Fruit fly (Drosophila melanogaster) whole organism, embryonic: Measurements from ENCODE around the gene CG7011.

Experiments
- Aef1 ChIP-seq: fragments of 200-800 bp; sonication (Bioruptor generic); IDR thresholded peaks from 3 replicates; pipeline ENCODE4 v1.3.6; 2022; ENCODE audit warnings: missing biosample characterization, missing genetic modification characterization
- Atf3 ChIP-seq: fragments of 200-800 bp; sonication (Bioruptor generic); optimal IDR thresholded peaks from 3 replicates; lab custom pipeline; 2016; ENCODE audit warnings: missing biosample characterization, missing genetic modification characterization
- Atf6 ChIP-seq: fragments of 200-800 bp; sonication (Bioruptor generic); IDR thresholded peaks from 2 replicates; pipeline ENCODE4 v1.3.6; 2022; ENCODE audit warnings: missing biosample characterization, missing genetic modification characterization
- Bgb ChIP-seq: fragments of 200-800 bp; sonication (Bioruptor generic); IDR thresholded peaks from 2 replicates; pipeline ENCODE4 v1.3.6; 2022; ENCODE audit warnings: missing biosample characterization, missing genetic modification characterization; ENCODE audit not compliant: partially characterized antibody
- CG10959 ChIP-seq: fragments of 200-800 bp; sonication (Bioruptor generic); IDR thresholded peaks from 2 replicates; pipeline ENCODE4 v1.3.6; 2022; ENCODE audit warnings: missing biosample characterization, missing genetic modification characterization
- CG12391 ChIP-seq: fragments of 200-800 bp; sonication (Bioruptor generic); optimal IDR thresholded peaks from 3 replicates; lab custom pipeline; 2018; ENCODE audit warnings: missing biosample characterization, mild to moderate bottlenecking, missing genetic modification characterization, moderate library complexity
- CG13287 ChIP-seq: fragments of 200-800 bp; sonication (Bioruptor generic); IDR thresholded peaks from 2 replicates; pipeline ENCODE4 v1.3.6; 2022; ENCODE audit warnings: missing biosample characterization, missing genetic modification characterization; ENCODE audit not compliant: partially characterized antibody
- CG13775 ChIP-seq: fragments of 200-800 bp; sonication (Bioruptor generic); optimal IDR thresholded peaks from 3 replicates; lab custom pipeline; 2017; ENCODE audit warnings: missing biosample characterization, mild to moderate bottlenecking, missing genetic modification characterization
- CG14014 ChIP-seq: fragments of 200-800 bp; sonication (Bioruptor generic); IDR thresholded peaks from 2 replicates; pipeline ENCODE4 v1.3.6; 2022; ENCODE audit warnings: missing biosample characterization, missing genetic modification characterization
- CG15073 ChIP-seq: fragments of 200-800 bp; sonication (Bioruptor generic); optimal IDR thresholded peaks from 2 replicates; lab custom pipeline; 2016; ENCODE audit warnings: missing biosample characterization, missing genetic modification characterization
- CG17186 ChIP-seq: fragments of 200-800 bp; sonication (Bioruptor generic); optimal IDR thresholded peaks from 3 replicates; lab custom pipeline; 2017; ENCODE audit warnings: missing biosample characterization, missing genetic modification reagents, missing genetic modification characterization
- CG17361 ChIP-seq: fragments of 200-800 bp; sonication (Bioruptor generic); IDR thresholded peaks from 3 replicates; pipeline ENCODE4 v1.3.6; 2022; ENCODE audit warnings: missing biosample characterization, missing genetic modification characterization
- CG1832 ChIP-seq: fragments of 200-800 bp; sonication (Bioruptor generic); optimal IDR thresholded peaks from 2 replicates; lab custom pipeline; 2017; ENCODE audit warnings: missing biosample characterization, mild to moderate bottlenecking, missing genetic modification characterization, inconsistent platforms
- CG4282 ChIP-seq: fragments of 200-800 bp; sonication (Bioruptor generic); optimal IDR thresholded peaks from 2 replicates; lab custom pipeline; 2016; ENCODE audit warnings: missing biosample characterization, missing genetic modification characterization
- CG6683 ChIP-seq: fragments of 200-800 bp; sonication (Bioruptor generic); optimal IDR thresholded peaks from 2 replicates; lab custom pipeline; 2017; ENCODE audit warnings: missing biosample characterization, mild to moderate bottlenecking, missing genetic modification characterization, missing genetic modification reagents
- CG6791 ChIP-seq: fragments of 200-800 bp; sonication (Bioruptor generic); IDR thresholded peaks from 3 replicates; pipeline ENCODE4 v1.3.6; 2022; ENCODE audit warnings: missing biosample characterization, missing genetic modification characterization; ENCODE audit not compliant: partially characterized antibody
- CG7786 ChIP-seq: fragments of 200-800 bp; sonication (Bioruptor generic); optimal IDR thresholded peaks from 2 replicates; lab custom pipeline; 2016; ENCODE audit warnings: missing biosample characterization, missing genetic modification characterization
- CG8924 ChIP-seq: fragments of 200-800 bp; optimal IDR thresholded peaks from 3 replicates; lab custom pipeline; 2019; ENCODE audit warnings: missing biosample characterization, mild to moderate bottlenecking, missing genetic modification characterization, moderate library complexity
- CG9215 ChIP-seq: fragments of 200-800 bp; sonication (Bioruptor generic); IDR thresholded peaks from 2 replicates; pipeline ENCODE4 v1.3.6; 2022; ENCODE audit warnings: missing biosample characterization, missing genetic modification characterization
- Ets65A ChIP-seq: fragments of 200-800 bp; sonication (Bioruptor generic); peaks from one replicate; lab custom pipeline; 2016; ENCODE audit warnings: missing biosample characterization, missing genetic modification characterization
- Fer2 ChIP-seq: fragments of 200-800 bp; sonication (Bioruptor generic); optimal IDR thresholded peaks from 2 replicates; lab custom pipeline; 2018; ENCODE audit warnings: missing biosample characterization, mild to moderate bottlenecking, missing genetic modification characterization, moderate library complexity
- GATAe ChIP-seq: fragments of 200-800 bp; sonication (Bioruptor generic); conservative IDR thresholded peaks from 2 replicates; pipeline ENCODE4 v1.3.6; 2022; ENCODE audit warnings: missing biosample characterization, missing genetic modification characterization
- HLH54F ChIP-seq: fragments of 200-800 bp; sonication (Bioruptor generic); optimal IDR thresholded peaks from 3 replicates; lab custom pipeline; 2016; ENCODE audit warnings: missing biosample characterization, missing genetic modification characterization
- Hmr ChIP-seq: fragments of 200-800 bp; sonication (Bioruptor generic); optimal IDR thresholded peaks from 3 replicates; lab custom pipeline; 2017; ENCODE audit warnings: mild to moderate bottlenecking, missing biosample characterization, missing genetic modification reagents, missing genetic modification characterization
- Myb ChIP-seq: fragments of 200-800 bp; sonication (Bioruptor generic); optimal IDR thresholded peaks from 2 replicates; lab custom pipeline; 2016; ENCODE audit warnings: missing biosample characterization, missing genetic modification characterization
- Rfx ChIP-seq: fragments of 200-800 bp; sonication (Bioruptor generic); IDR thresholded peaks from 2 replicates; pipeline ENCODE4 v1.3.6; 2022; ENCODE audit warnings: missing biosample characterization, missing genetic modification characterization
- Ssrp ChIP-seq: fragments of 200-800 bp; sonication (Bioruptor generic); optimal IDR thresholded peaks from 2 replicates; lab custom pipeline; 2018; ENCODE audit warnings: missing biosample characterization, mild to moderate bottlenecking, missing genetic modification characterization, moderate library complexity
- Xbp1 ChIP-seq: fragments of 200-800 bp; sonication (Bioruptor generic); optimal IDR thresholded peaks from 3 replicates; lab custom pipeline; 2016; ENCODE audit warnings: missing biosample characterization, mild to moderate bottlenecking, missing genetic modification characterization
- abd-A ChIP-seq: fragments of 200-800 bp; sonication (Bioruptor generic); optimal IDR thresholded peaks from 3 replicates; lab custom pipeline; 2019; ENCODE audit warnings: missing biosample characterization, mild to moderate bottlenecking, missing genetic modification characterization, moderate library complexity
- ato ChIP-seq: fragments of 200-800 bp; sonication (Bioruptor generic); IDR thresholded peaks from 2 replicates; pipeline ENCODE4 v1.3.6; 2022; ENCODE audit warnings: missing biosample characterization, missing genetic modification characterization; ENCODE audit not compliant: partially characterized antibody
- az2 ChIP-seq: fragments of 200-800 bp; sonication (Bioruptor generic); optimal IDR thresholded peaks from 3 replicates; lab custom pipeline; 2016; ENCODE audit warnings: missing biosample characterization, missing genetic modification characterization
- bbx ChIP-seq: fragments of 200-800 bp; sonication (Bioruptor generic); IDR thresholded peaks from 2 replicates; pipeline ENCODE4 v1.3.6; 2022; ENCODE audit warnings: missing biosample characterization, missing genetic modification characterization; ENCODE audit not compliant: partially characterized antibody
- bowl ChIP-seq: fragments of 200-800 bp; sonication (Bioruptor generic); IDR thresholded peaks from 2 replicates; pipeline ENCODE4 v1.3.6; 2022; ENCODE audit warnings: missing biosample characterization, missing genetic modification characterization
- br ChIP-seq: fragments of >200 bp; optimal IDR thresholded peaks from 2 replicates; lab custom pipeline; 2017
- cg ChIP-seq: fragments of 200-800 bp; sonication (Bioruptor generic); optimal IDR thresholded peaks from 3 replicates; lab custom pipeline; 2019; ENCODE audit warnings: missing biosample characterization, mild to moderate bottlenecking, missing genetic modification characterization, moderate library complexity
- dati ChIP-seq: fragments of 200-800 bp; sonication (Bioruptor generic); IDR thresholded peaks from 2 replicates; pipeline ENCODE4 v1.3.6; 2022; ENCODE audit warnings: missing biosample characterization, missing genetic modification characterization
- dimm ChIP-seq: fragments of 200-800 bp; sonication (Bioruptor generic); IDR thresholded peaks from 2 replicates; pipeline ENCODE4 v1.3.6; 2022; ENCODE audit warnings: missing biosample characterization, missing genetic modification characterization
- emc ChIP-seq: fragments of 200-800 bp; sonication (Bioruptor generic); optimal IDR thresholded peaks from 2 replicates; lab custom pipeline; 2016; ENCODE audit warnings: missing biosample characterization, missing genetic modification characterization
- gcm ChIP-seq: fragments of 200-800 bp; sonication (Bioruptor generic); optimal IDR thresholded peaks from 2 replicates; lab custom pipeline; 2019; ENCODE audit warnings: missing biosample characterization, mild to moderate bottlenecking, missing genetic modification characterization, moderate library complexity
- gfzf ChIP-seq: fragments of 200-800 bp; sonication (Bioruptor generic); optimal IDR thresholded peaks from 2 replicates; lab custom pipeline; 2016; ENCODE audit warnings: missing biosample characterization, mild to moderate bottlenecking, missing genetic modification characterization, moderate library complexity
- gsb-n ChIP-seq: fragments of 200-800 bp; sonication (Bioruptor generic); optimal IDR thresholded peaks from 3 replicates; lab custom pipeline; 2018; ENCODE audit warnings: missing biosample characterization, mild to moderate bottlenecking, missing genetic modification characterization
- lilli ChIP-seq: fragments of 200-800 bp; sonication (Bioruptor generic); optimal IDR thresholded peaks from 3 replicates; lab custom pipeline; 2016; ENCODE audit warnings: missing biosample characterization, missing genetic modification characterization
- pan ChIP-seq, 4 experiments: fragments of >200 bp in 3 of 4; fragments of 200-800 bp in 1 of 4; sonication (Bioruptor generic) in 1 of 4; optimal IDR thresholded peaks in 3 of 4; IDR thresholded peaks in 1 of 4; 2 replicates each; pipeline versions ENCODE4 v1.3.6 to Lab custom; 2017 to 2022; ENCODE audit warnings: missing biosample characterization in 2 of 4, missing genetic modification characterization in 2 of 4, mixed read lengths in 1 of 4
- pzg ChIP-seq: fragments of 200-800 bp; sonication (Bioruptor generic); optimal IDR thresholded peaks from 3 replicates; lab custom pipeline; 2018; ENCODE audit warnings: missing biosample characterization, mild to moderate bottlenecking, missing genetic modification characterization, moderate library complexity
- rib ChIP-seq: fragments of 200-800 bp; sonication (Bioruptor generic); IDR thresholded peaks from 2 replicates; pipeline ENCODE4 v1.3.6; 2022; ENCODE audit warnings: missing biosample characterization, missing genetic modification characterization
- row ChIP-seq: fragments of 200-800 bp; sonication (Bioruptor generic); IDR thresholded peaks from 3 replicates; pipeline ENCODE4 v1.3.6; 2022; ENCODE audit warnings: missing biosample characterization, missing genetic modification characterization
- ssp ChIP-seq: fragments of 200-800 bp; sonication (Bioruptor generic); IDR thresholded peaks from 2 replicates; pipeline ENCODE4 v1.3.6; 2022; ENCODE audit warnings: missing biosample characterization, missing genetic modification characterization
- tio ChIP-seq: fragments of 200-800 bp; sonication (Bioruptor generic); optimal IDR thresholded peaks from 2 replicates; lab custom pipeline; 2017; ENCODE audit warnings: missing biosample characterization, missing genetic modification characterization, inconsistent platforms
- twi ChIP-seq: fragments of 200-800 bp; optimal IDR thresholded peaks from 2 replicates; lab custom pipeline; 2019; ENCODE audit warnings: missing biosample characterization, mild to moderate bottlenecking, missing genetic modification characterization, moderate library complexity
- vfl ChIP-seq: fragments of 200-800 bp; sonication (Bioruptor generic); optimal IDR thresholded peaks from 2 replicates; lab custom pipeline; 2016; ENCODE audit warnings: missing biosample characterization, missing genetic modification characterization
- vvl ChIP-seq: fragments of 200-800 bp; sonication (Bioruptor generic); IDR thresholded peaks from 2 replicates; pipeline ENCODE4 v1.3.6; 2022; ENCODE audit warnings: missing biosample characterization, missing genetic modification characterization

Gene CG7011

DNA sequence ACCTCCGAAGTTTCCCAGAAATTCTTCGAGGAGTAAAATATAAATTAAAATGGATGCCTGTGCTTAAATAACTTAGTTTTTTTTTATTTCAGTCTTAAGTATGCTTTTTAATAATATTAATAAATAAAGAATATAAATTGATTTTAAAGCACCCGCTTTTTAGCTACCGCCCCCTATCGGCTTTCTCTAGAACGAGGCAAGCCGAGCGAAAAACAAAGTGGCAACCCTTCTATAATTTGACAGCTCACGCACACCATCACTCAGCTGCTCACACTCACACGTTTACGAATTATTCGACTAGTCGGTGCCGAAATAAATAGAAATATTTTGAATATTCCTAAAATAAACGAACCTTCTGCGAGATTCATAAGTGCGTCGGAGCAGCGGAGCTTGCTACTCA, 1.9 kb downstream of the CG7011 start, which contains the start of gene CG6878:
CG6878 (plus strand) TSS at position 269 of the 400 bp plus-strand sequence.
- TF ChIP-seq dati (GFP tag; lab: Robert Waterston, UW), result no peak
- TF ChIP-seq abd-A, result no peak
- peak; percentile 34; the same call in 1 of the 3 replicates for TF ChIP-seq row (GFP tag; lab: Robert Waterston, UW)
- TF ChIP-seq CG12391, result peak; percentile 29
- peak; percentile 45 for TF ChIP-seq vvl (GFP tag; lab: Robert Waterston, UW)
- TF ChIP-seq Aef1, result no peak; the same call in 2 of the 3 replicates
- no peak for TF ChIP-seq CG13775 (GFP tag; lab: Kevin White, UChicago)
- TF ChIP-seq lilli (GFP tag; lab: Kevin White, UChicago), result peak; percentile 28
- TF ChIP-seq bowl (GFP tag; lab: Robert Waterston, UW), result no peak
- TF ChIP-seq CG14014 (GFP tag; lab: Robert Waterston, UW), result peak; percentile 24; the same call in 1 of the 2 replicates
- TF ChIP-seq gcm (GFP tag; lab: Kevin White, UChicago), result no peak
- TF ChIP-seq GATAe (GFP tag; lab: Robert Waterston, UW), result no peak
- TF ChIP-seq CG4282 (GFP tag; lab: Kevin White, UChicago), result no peak
- no peak for TF ChIP-seq dimm
- TF ChIP-seq CG8924 (tag; lab: Kevin White, UChicago), result no peak
- no peak for TF ChIP-seq Fer2 (tag; lab: Kevin White, UChicago)
- TF ChIP-seq Bgb (GFP tag; lab: Robert Waterston, UW), result peak; percentile 56
- TF ChIP-seq HLH54F, result no peak
- TF ChIP-seq gfzf (GFP tag; lab: Kevin White, UChicago), result peak; percentile 6
- no peak for TF ChIP-seq CG6683
- TF ChIP-seq CG10959 (GFP tag; lab: Robert Waterston, UW), result no peak
- no peak for TF ChIP-seq Atf3 (GFP tag; lab: Kevin White, UChicago)
- TF ChIP-seq rib (GFP tag; lab: Robert Waterston, UW), result no peak
- TF ChIP-seq CG15073 (GFP tag; lab: Kevin White, UChicago), result no peak
- TF ChIP-seq emc, result no peak
- no peak for TF ChIP-seq Atf6 (GFP tag; lab: Robert Waterston, UW)
- no peak for TF ChIP-seq CG7786 (GFP tag; lab: Kevin White, UChicago)
- TF ChIP-seq Hmr, result no peak
- no peak for TF ChIP-seq CG9215 (GFP tag; lab: Robert Waterston, UW)
- TF ChIP-seq az2 (GFP tag; lab: Kevin White, UChicago), result no peak
- no peak for TF ChIP-seq Ssrp
- no peak for TF ChIP-seq pan (optimal IDR thresholded peaks at IDR 0.05; lab: Kevin White, UChicago)
- TF ChIP-seq pan (GFP tag; optimal IDR thresholded peaks at IDR 0.05 in 1 of 2, IDR thresholded peaks at IDR 0.05 in 1 of 2), result no peak
- TF ChIP-seq gsb-n (tag; lab: Kevin White, UChicago), result peak; percentile 30
- TF ChIP-seq tio (GFP tag; lab: Kevin White, UChicago), result no peak
- peak; percentile 61 for TF ChIP-seq Rfx (GFP tag; lab: Robert Waterston, UW)
- peak; percentile 78 for TF ChIP-seq pzg
- no peak for TF ChIP-seq Myb (GFP tag; lab: Kevin White, UChicago)
- peak; percentile 94 for TF ChIP-seq cg (GFP tag; lab: Kevin White, UChicago)
- no peak for TF ChIP-seq br (lab: Kevin White, UChicago)
- no peak for TF ChIP-seq twi (tag; lab: Kevin White, UChicago)
- no peak for TF ChIP-seq ssp (GFP tag; lab: Robert Waterston, UW)
- TF ChIP-seq CG6791, result no peak
- peak; percentile 28; the same call in 1 of the 2 replicates for TF ChIP-seq ato (GFP tag; lab: Robert Waterston, UW)
- TF ChIP-seq CG1832 (GFP tag; lab: Kevin White, UChicago), result no peak
- TF ChIP-seq CG17361 (GFP tag; lab: Robert Waterston, UW), result no peak
- no peak for TF ChIP-seq vfl (GFP tag; lab: Kevin White, UChicago)
- peak; percentile 24 for TF ChIP-seq Xbp1 (GFP tag; lab: Kevin White, UChicago)
- peak; percentile 46; the same call in 1 of the 2 replicates for TF ChIP-seq CG13287 (GFP tag; lab: Robert Waterston, UW)
- TF ChIP-seq bbx (GFP tag; lab: Robert Waterston, UW), result peak; percentile 66; the same call in 1 of the 2 replicates
- TF ChIP-seq CG17186 (GFP tag; lab: Kevin White, UChicago), result peak; percentile 32
- no peak for TF ChIP-seq Ets65A (GFP tag; lab: Kevin White, UChicago)
